Fruit fly (Drosophila melanogaster) Kc167 (cell line): ENCODE measurements around the gene Srlp.

Experiments used
- h ChIP-seq: fragments of >200 bp; optimal IDR thresholded peaks from 3 replicates; lab custom pipeline; 2018; ENCODE audit warnings: missing external identifiers
- insv ChIP-seq: fragments of >200 bp; optimal IDR thresholded peaks from 3 replicates; lab custom pipeline; 2018; ENCODE audit warnings: missing external identifiers

DNA sequence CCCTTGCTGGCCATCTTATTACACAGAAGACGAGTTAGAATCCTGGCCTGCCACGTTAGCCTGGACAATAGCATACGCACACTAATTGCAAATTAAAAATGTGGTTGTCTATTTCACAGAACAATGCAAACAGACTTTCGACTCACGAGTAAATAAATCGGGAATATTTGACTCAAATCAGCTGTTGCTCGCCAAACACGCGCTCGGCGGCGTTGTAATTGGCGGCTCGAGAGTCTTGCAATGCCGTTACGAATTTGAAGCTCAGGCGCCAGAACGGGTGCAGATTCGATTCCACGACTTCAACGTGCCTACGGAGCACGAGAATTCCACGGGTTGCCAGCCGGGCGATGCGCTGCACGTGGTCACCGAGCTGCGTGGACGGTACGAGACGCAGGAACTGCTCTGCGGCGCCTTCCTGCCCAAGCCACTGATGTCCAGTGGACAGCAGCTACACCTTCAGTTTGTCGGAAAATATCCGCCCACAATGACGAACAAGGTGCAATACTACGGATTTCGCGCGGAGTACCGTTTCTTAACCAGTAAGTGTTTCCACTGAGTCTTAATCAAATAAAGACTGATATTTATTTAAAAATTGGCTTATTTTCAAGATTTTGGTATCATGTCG is 32.1 kb upstream of the Srlp start, which contains the start of gene DNAlig3:
- TF ChIP-seq insv (lab: Kevin White, UChicago) (peak; percentile 84), h (lab: Kevin White, UChicago) (no peak)
